Worm (Caenorhabditis elegans): ENCODE results near the gene smim-14.

ce11 chrIII:3470973-3471372, 1.4 kb upstream of the smim-14 start:
- TF ChIP-seq elt-2 (tag; optimal IDR thresholded peaks at IDR 0.05) (no peak), lin-14 (GFP tag; optimal IDR thresholded peaks at IDR 0.05) (no peak), tbx-2 (tag; optimal IDR thresholded peaks at IDR 0.05) (no peak), ztf-11 (tag; optimal IDR thresholded peaks at IDR 0.05) (no peak), fos-1 (tag; optimal IDR thresholded peaks at IDR 0.05) (no peak), nhr-76 (tag; optimal IDR thresholded peaks at IDR 0.05) (no peak), irx-1 (tag; optimal IDR thresholded peaks at IDR 0.05) (no peak), nhr-84 (tag; optimal IDR thresholded peaks at IDR 0.05) (no peak), nhr-20 (tag; optimal IDR thresholded peaks at IDR 0.05) (no peak)
